Worm (Caenorhabditis elegans): Measurements from ENCODE around the gene Y73B6BL.47.

DNA sequence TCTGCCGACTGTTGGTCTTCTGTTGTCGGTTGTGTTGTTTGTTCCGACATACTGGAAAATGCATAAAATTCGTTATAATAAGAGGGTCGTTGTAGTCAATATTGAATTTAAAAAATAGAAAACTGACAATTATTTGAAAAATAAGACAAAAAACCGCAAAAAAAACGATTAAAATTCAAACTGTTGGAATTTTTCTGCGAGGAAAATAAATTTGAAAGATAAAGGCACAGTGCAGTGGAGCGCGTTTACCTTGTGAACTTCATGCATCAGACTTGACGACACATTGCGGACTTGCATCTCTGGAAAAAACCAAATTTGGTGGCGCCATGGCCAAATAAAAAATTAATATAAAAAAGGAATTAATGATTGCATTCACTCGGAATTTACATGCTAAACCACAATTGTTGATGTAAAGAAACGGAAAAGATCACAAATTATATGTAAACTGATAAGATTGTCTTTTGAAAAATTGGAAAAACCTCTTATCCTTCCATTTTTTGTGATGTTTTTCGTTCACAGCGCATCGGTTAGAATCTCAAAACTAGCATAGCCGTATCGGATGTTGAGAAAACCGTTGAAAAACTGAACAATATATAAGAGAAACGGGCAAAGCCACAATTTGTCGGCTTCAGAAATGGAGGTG, 14.8 kb downstream of the Y73B6BL.47 start, which contains the start of the genes hrpf-2 and bli-6:
- no peak for TF ChIP-seq zag-1 (tag; optimal IDR thresholded peaks at IDR 0.05)
- peak; percentile 82 for TF ChIP-seq dpl-1 (GFP tag; optimal IDR thresholded peaks at IDR 0.05)
- no peak for TF ChIP-seq mxl-2 (GFP tag; conservative IDR thresholded peaks at IDR 0.05)
- TF ChIP-seq unc-130 (GFP tag; optimal IDR thresholded peaks at IDR 0.05) = no peak
- no peak for TF ChIP-seq daf-19 (GFP tag; conservative IDR thresholded peaks at IDR 0.05)
